Worm (Caenorhabditis elegans): ENCODE data around the gene F54C9.7.

The F54C9.7 gene

ce11 chrII:8540412-8540811 is 32.7 kb upstream of the F54C9.7 start, which contains the start of gene pqn-73:
TSS of gene pqn-73 (plus strand) at chrII:8540712.
- TF ChIP-seq unc-62 (GFP tag; optimal IDR thresholded peaks at IDR 0.05) = no peak
- TF ChIP-seq mls-2 (tag; optimal IDR thresholded peaks at IDR 0.05) = no peak
- no peak for TF ChIP-seq mep-1 (tag; optimal IDR thresholded peaks at IDR 0.05)
- no peak for TF ChIP-seq lin-13 (tag; optimal IDR thresholded peaks at IDR 0.05)
- TF ChIP-seq mab-5 (tag; optimal IDR thresholded peaks at IDR 0.05) = no peak

- no peak for TF ChIP-seq snpc-4 (tag; optimal IDR thresholded peaks at IDR 0.05)
- no peak for TF ChIP-seq unc-120 (tag; optimal IDR thresholded peaks at IDR 0.05; ENCODE audit: poor library complexity, severe bottlenecking)
- TF ChIP-seq ceh-39 (tag; optimal IDR thresholded peaks at IDR 0.05) = no peak
- TF ChIP-seq M03D4.4 (tag; optimal IDR thresholded peaks at IDR 0.05) = no peak
- TF ChIP-seq flh-1 (GFP tag; optimal IDR thresholded peaks at IDR 0.05) = no peak
- TF ChIP-seq unc-62 (GFP tag; optimal IDR thresholded peaks at IDR 0.05) = no peak
- TF ChIP-seq cnd-1 (tag; optimal IDR thresholded peaks at IDR 0.05) = no peak
- no peak for TF ChIP-seq blmp-1 (tag; optimal IDR thresholded peaks at IDR 0.05)
- no peak for TF ChIP-seq sem-2 (GFP tag; optimal IDR thresholded peaks at IDR 0.05)
- TF ChIP-seq hlh-1 (tag; optimal IDR thresholded peaks at IDR 0.05) = no peak
Measured at ce11 chrII:8545315-8545714, 27.8 kb upstream of the F54C9.7 start, which contains the start of gene decr-1.2. TSS of gene decr-1.2 (plus strand) at chrII:8545615.

- TF ChIP-seq ces-1 (GFP tag; optimal IDR thresholded peaks at IDR 0.05) (no peak), mls-2 (tag; optimal IDR thresholded peaks at IDR 0.05) (peak; percentile 90), lin-32 (GFP tag; optimal IDR thresholded peaks at IDR 0.05) (peak; percentile 86), M03D4.4 (tag; optimal IDR thresholded peaks at IDR 0.05) (peak; percentile 90), unc-120 (tag; optimal IDR thresholded peaks at IDR 0.05; ENCODE audit: poor library complexity, severe bottlenecking) (peak; percentile 68), ceh-39 (tag; optimal IDR thresholded peaks at IDR 0.05) (no peak), elt-1 (tag; optimal IDR thresholded peaks at IDR 0.05; ENCODE audit: borderline replicate concordance, insufficient read depth) (no peak), nhr-2 (tag; optimal IDR thresholded peaks at IDR 0.05) (no peak), ceh-83 (GFP tag; optimal IDR thresholded peaks at IDR 0.05) (peak; percentile 96), tbx-8 (GFP tag; optimal IDR thresholded peaks at IDR 0.05) (peak; percentile 84), unc-62 (GFP tag; optimal IDR thresholded peaks at IDR 0.05) (peak; percentile 57), ceh-43 (GFP tag; optimal IDR thresholded peaks at IDR 0.05) (peak; percentile 85), pha-4 (tag; optimal IDR thresholded peaks at IDR 0.05) (peak; percentile 80), elt-3 (tag; optimal IDR thresholded peaks at IDR 0.05) (no peak), nhr-76 (tag; optimal IDR thresholded peaks at IDR 0.05) (no peak), sem-2 (GFP tag; optimal IDR thresholded peaks at IDR 0.05) (peak; percentile 81), ham-2 (GFP tag; optimal IDR thresholded peaks at IDR 0.05) (peak; percentile 89), bed-3 (GFP tag; optimal IDR thresholded peaks at IDR 0.05) (peak; percentile 84), mab-5 (tag; optimal IDR thresholded peaks at IDR 0.05) (no peak), lsy-2 (tag; optimal IDR thresholded peaks at IDR 0.05) (peak; percentile 17), cnd-1 (tag; optimal IDR thresholded peaks at IDR 0.05) (peak; percentile 94), zip-8 (tag; optimal IDR thresholded peaks at IDR 0.05) (no peak), flh-1 (GFP tag; optimal IDR thresholded peaks at IDR 0.05) (peak; percentile 72), drap-1 (GFP tag; optimal IDR thresholded peaks at IDR 0.05) (no peak), hlh-1 (tag; optimal IDR thresholded peaks at IDR 0.05) (peak; percentile 74), snpc-4 (tag; optimal IDR thresholded peaks at IDR 0.05) (no peak), nhr-12 (tag; optimal IDR thresholded peaks at IDR 0.05) (no peak), blmp-1 (tag; optimal IDR thresholded peaks at IDR 0.05) (no peak), ztf-11 (tag; optimal IDR thresholded peaks at IDR 0.05) (peak; percentile 29), lin-13 (tag; optimal IDR thresholded peaks at IDR 0.05) (no peak), mep-1 (tag; optimal IDR thresholded peaks at IDR 0.05) (peak; percentile 27), sptf-1 (tag; optimal IDR thresholded peaks at IDR 0.05) (no peak), unc-39 (tag; optimal IDR thresholded peaks at IDR 0.05) (peak; percentile 91), nhr-28 (tag; optimal IDR thresholded peaks at IDR 0.05) (peak; percentile 37), nhr-237 (tag; optimal IDR thresholded peaks at IDR 0.05) (no peak)
Measured at ce11 chrII:8546975-8547374, 26.2 kb upstream of the F54C9.7 start.

ce11 chrII:8551100-8551499 is 22.0 kb upstream of the F54C9.7 start:
- TF ChIP-seq ces-1 (GFP tag; optimal IDR thresholded peaks at IDR 0.05) (peak; percentile 73), bed-3 (GFP tag; optimal IDR thresholded peaks at IDR 0.05) (no peak)
